Worm (Caenorhabditis elegans) whole organism, mixed stage, embryonic: Measurements from ENCODE around the gene mlt-8.

ENCODE experiments used
- M03D4.4 ChIP-seq: sonication (generic microtip); optimal IDR thresholded peaks from 2 replicates; lab custom pipeline; 2017; ENCODE audit warnings: mild to moderate bottlenecking, missing genetic modification characterization, missing compliant biosample characterization
- unc-39 ChIP-seq: fragments of 150-350 bp; optimal IDR thresholded peaks from 2 replicates; lab custom pipeline; 2014; ENCODE audit warnings: missing biosample characterization, missing genetic modification characterization

DNA sequence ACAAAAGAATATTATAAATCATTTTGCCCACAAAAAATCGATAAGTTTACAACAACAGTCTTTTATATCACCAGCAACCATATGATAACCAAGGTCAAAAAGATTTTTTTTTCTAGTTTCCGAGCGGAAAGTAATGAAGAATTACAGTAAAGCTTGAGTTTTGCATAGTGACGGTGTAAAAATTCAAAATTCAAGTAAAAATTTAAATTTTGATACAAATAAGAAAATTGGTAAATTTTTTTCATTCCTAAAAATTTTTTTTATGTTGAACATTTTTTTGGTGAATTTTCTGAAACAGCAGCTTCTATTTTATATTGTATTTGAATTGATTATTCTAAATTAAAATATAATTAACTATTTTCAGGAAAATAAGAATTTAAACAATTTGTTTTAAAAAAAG is 3.1 kb downstream of the mlt-8 start, which contains the start of gene W08F4.5:
- no peak for TF ChIP-seq unc-39
- no peak for TF ChIP-seq M03D4.4 (tag; lab: Kevin White, UChicago)
